Worm (Caenorhabditis elegans): ENCODE data around the gene lpr-4.

lpr-4 gene

ce11 chrX:11097343-11097742 is 32.4 kb downstream of the lpr-4 start:
- no peak for TF ChIP-seq unc-62 (GFP tag; optimal IDR thresholded peaks at IDR 0.05)

- no peak for TF ChIP-seq unc-62 (GFP tag; optimal IDR thresholded peaks at IDR 0.05)
Measured at ce11 chrX:11098086-11098485, 33.2 kb downstream of the lpr-4 start, which contains the start of gene W02H3.3. W02H3.3 (minus strand) TSS chrX:11098186.

ce11 chrX:11103173-11103572 is 38.2 kb downstream of the lpr-4 start:
- TF ChIP-seq unc-62 (GFP tag; optimal IDR thresholded peaks at IDR 0.05) = no peak

ce11 chrX:11104883-11105629 is 40.1 kb downstream of the lpr-4 start, which contains the start of gene W02H3.1:
W02H3.1 (minus strand) TSS chrX:11105460.
- TF ChIP-seq unc-62 (GFP tag; optimal IDR thresholded peaks at IDR 0.05) = no peak

- no peak for TF ChIP-seq unc-62 (GFP tag; optimal IDR thresholded peaks at IDR 0.05)
Measured at ce11 chrX:11107076-11107475, 42.1 kb downstream of the lpr-4 start, which contains the start of gene clc-17. clc-17 (plus strand) TSS chrX:11107376.

- TF ChIP-seq unc-62 (GFP tag; optimal IDR thresholded peaks at IDR 0.05) = no peak
Measured at ce11 chrX:11109200-11109599, 44.3 kb downstream of the lpr-4 start, which contains the start of gene grd-1. grd-1 (plus strand) TSS chrX:11109440.

- TF ChIP-seq unc-62 (GFP tag; optimal IDR thresholded peaks at IDR 0.05) = no peak
Measured at ce11 chrX:11114420-11114819, 49.5 kb downstream of the lpr-4 start.
